Worm (Caenorhabditis elegans) whole organism, young adult: ENCODE data around the gene rmd-3.

Source experiments
- B0019.2 ChIP-seq: fragments of 200-800 bp; sonication (Bioruptor generic); conservative IDR thresholded peaks from 2 replicates; pipeline ENCODE4 v1.3.6; 2022; ENCODE audit warnings: missing genetic modification reagents, missing genetic modification characterization, missing compliant biosample characterization
- B0336.3 ChIP-seq: fragments of 200-800 bp; sonication (Bioruptor generic); IDR thresholded peaks from 2 replicates; pipeline ENCODE4 v1.3.6; 2022; ENCODE audit warnings: missing genetic modification characterization, missing compliant biosample characterization
- C06A6.2 ChIP-seq: fragments of 200-800 bp; sonication (Bioruptor generic); conservative IDR thresholded peaks from 2 replicates; pipeline ENCODE4 v1.3.6; 2022; ENCODE audit warnings: missing genetic modification characterization, missing compliant biosample characterization
- C17E4.6 ChIP-seq: fragments of 200-800 bp; sonication (Bioruptor generic); IDR thresholded peaks from 2 replicates; pipeline ENCODE4 v1.3.6; 2022; ENCODE audit warnings: missing genetic modification reagents, missing genetic modification characterization, missing compliant biosample characterization
- D2030.7 ChIP-seq: fragments of 200-800 bp; sonication (Bioruptor generic); IDR thresholded peaks from 2 replicates; pipeline ENCODE4 v1.3.6; 2022; ENCODE audit warnings: missing genetic modification reagents, missing genetic modification characterization, missing compliant biosample characterization
- F23B12.7 ChIP-seq: sonication (generic microtip); optimal IDR thresholded peaks from 2 replicates; lab custom pipeline; 2017; ENCODE audit warnings: missing genetic modification characterization, mild to moderate bottlenecking, missing compliant biosample characterization, antibody characterized with exemption, moderate library complexity; ENCODE audit not compliant: insufficient read depth
- F37B4.10 ChIP-seq: fragments of 200-800 bp; sonication (Bioruptor generic); IDR thresholded peaks from 2 replicates; pipeline ENCODE4 v1.3.6; 2022; ENCODE audit warnings: missing genetic modification characterization, missing compliant biosample characterization
- F52B5.7 ChIP-seq: sonication (generic microtip); optimal IDR thresholded peaks from 2 replicates; lab custom pipeline; 2016; ENCODE audit warnings: mild to moderate bottlenecking, missing genetic modification characterization, missing compliant biosample characterization
- F55B11.4 ChIP-seq: sonication (generic microtip); optimal IDR thresholded peaks from 2 replicates; lab custom pipeline; 2016; ENCODE audit warnings: missing compliant biosample characterization, missing genetic modification characterization, borderline replicate concordance; ENCODE audit not compliant: insufficient read depth
- K11D2.4 ChIP-seq: fragments of 200-800 bp; sonication (Bioruptor generic); IDR thresholded peaks from 2 replicates; pipeline ENCODE4 v1.3.6; 2022; ENCODE audit warnings: missing genetic modification reagents, missing genetic modification characterization, missing compliant biosample characterization
- T07F8.4 ChIP-seq: sonication (generic microtip); optimal IDR thresholded peaks from 2 replicates; lab custom pipeline; 2016; ENCODE audit warnings: mild to moderate bottlenecking, missing genetic modification characterization, moderate library complexity, missing compliant biosample characterization
- Y56A3A.18 ChIP-seq: fragments of 200-800 bp; sonication (Bioruptor generic); IDR thresholded peaks from 2 replicates; pipeline ENCODE4 v1.3.6; 2022; ENCODE audit warnings: missing genetic modification reagents, missing genetic modification characterization, missing compliant biosample characterization
- Y67H2A.10 ChIP-seq: fragments of 200-800 bp; sonication (Bioruptor generic); conservative IDR thresholded peaks from 2 replicates; pipeline ENCODE4 v1.3.6; 2022; ENCODE audit warnings: missing genetic modification reagents, missing genetic modification characterization, missing compliant biosample characterization
- Y79H2A.3 ChIP-seq: fragments of 200-800 bp; sonication (Bioruptor generic); conservative IDR thresholded peaks from 2 replicates; pipeline ENCODE4 v1.3.6; 2022; ENCODE audit warnings: missing genetic modification reagents, missing genetic modification characterization, missing compliant biosample characterization
- Y95B8A.8 ChIP-seq: fragments of 200-800 bp; sonication (Bioruptor generic); IDR thresholded peaks from 2 replicates; pipeline ENCODE4 v1.3.6; 2022; ENCODE audit warnings: missing genetic modification reagents, missing genetic modification characterization, missing compliant biosample characterization
- ZK185.1 ChIP-seq: sonication (generic microtip); optimal IDR thresholded peaks from 2 replicates; lab custom pipeline; 2016; ENCODE audit warnings: mild to moderate bottlenecking, missing genetic modification characterization, missing compliant biosample characterization; ENCODE audit not compliant: poor library complexity, severe bottlenecking
- ama-1 ChIP-seq, 3 experiments: fragments of 150-350 bp in 1 of 3; sonication (generic microtip) in 2 of 3; optimal IDR thresholded peaks; 2 replicates each; lab custom pipeline; 2014 to 2018; ENCODE audit warnings: missing biosample characterization in 2 of 3, missing genetic modification characterization in 2 of 3, missing genetic modification reagents in 2 of 3
- atf-7 ChIP-seq: sonication (generic microtip); optimal IDR thresholded peaks from 2 replicates; lab custom pipeline; 2017; ENCODE audit warnings: mild to moderate bottlenecking, missing genetic modification characterization, missing compliant biosample characterization
- attf-3 ChIP-seq: fragments of 200-800 bp; sonication (Bioruptor generic); conservative IDR thresholded peaks from 2 replicates; pipeline ENCODE4 v1.3.6; 2022; ENCODE audit warnings: missing genetic modification reagents, missing genetic modification characterization, missing compliant biosample characterization
- attf-5 ChIP-seq: fragments of 200-800 bp; sonication (Bioruptor generic); optimal IDR thresholded peaks from 2 replicates; lab custom pipeline; 2018; ENCODE audit warnings: mild to moderate bottlenecking, missing genetic modification characterization, missing compliant biosample characterization
- bed-1 ChIP-seq: fragments of 200-800 bp; sonication (Bioruptor generic); IDR thresholded peaks from 2 replicates; pipeline ENCODE4 v1.3.6; 2022; ENCODE audit warnings: missing genetic modification reagents, missing genetic modification characterization, missing compliant biosample characterization
- bed-2 ChIP-seq: fragments of 200-800 bp; sonication (Bioruptor generic); IDR thresholded peaks from 2 replicates; pipeline ENCODE4 v1.3.6; 2022; ENCODE audit warnings: missing genetic modification reagents, missing genetic modification characterization, missing compliant biosample characterization
- cebp-1 ChIP-seq, 2 experiments: fragments of 200-800 bp in 1 of 2; sonication (Bioruptor generic) in 1 of 2; sonication (generic microtip) in 1 of 2; IDR thresholded peaks in 1 of 2; optimal IDR thresholded peaks in 1 of 2; 2 replicates each; pipeline versions ENCODE4 v1.3.6 to Lab custom; 2017 to 2022; ENCODE audit warnings: missing compliant biosample characterization in 2 of 2, missing genetic modification characterization in 2 of 2, mild to moderate bottlenecking in 1 of 2, missing genetic modification reagents in 1 of 2, moderate library complexity in 1 of 2
- ceh-27 ChIP-seq: fragments of 200-800 bp; sonication (Bioruptor generic); optimal IDR thresholded peaks from 2 replicates; lab custom pipeline; 2018; ENCODE audit warnings: mild to moderate bottlenecking, missing genetic modification characterization, moderate library complexity, missing compliant biosample characterization
- ceh-40 ChIP-seq: fragments of 200-800 bp; sonication (Bioruptor generic); IDR thresholded peaks from 2 replicates; pipeline ENCODE4 v1.3.6; 2022; ENCODE audit warnings: missing genetic modification characterization, missing compliant biosample characterization
- ceh-79 ChIP-seq: sonication (generic microtip); optimal IDR thresholded peaks from 2 replicates; lab custom pipeline; 2017; ENCODE audit warnings: mild to moderate bottlenecking, missing genetic modification characterization, missing compliant biosample characterization
- ceh-91 ChIP-seq: fragments of 200-800 bp; sonication (Bioruptor generic); IDR thresholded peaks from 2 replicates; pipeline ENCODE4 v1.3.6; 2022; ENCODE audit warnings: missing genetic modification reagents, missing genetic modification characterization, missing compliant biosample characterization
- dox-1 ChIP-seq: fragments of 200-800 bp; sonication (Bioruptor generic); IDR thresholded peaks from 2 replicates; pipeline ENCODE4 v1.3.6; 2022; ENCODE audit warnings: missing genetic modification reagents, missing genetic modification characterization, missing compliant biosample characterization
- dpl-1 ChIP-seq: fragments of 150-350 bp; optimal IDR thresholded peaks from 2 replicates; lab custom pipeline; 2014; ENCODE audit warnings: missing biosample characterization, missing genetic modification reagents, missing genetic modification characterization
- hlh-12 ChIP-seq: sonication (generic microtip); optimal IDR thresholded peaks from 2 replicates; lab custom pipeline; 2016; ENCODE audit warnings: missing genetic modification characterization, missing compliant biosample characterization
- lag-1 ChIP-seq: fragments of 200-800 bp; sonication (Bioruptor generic); IDR thresholded peaks from 2 replicates; pipeline ENCODE4 v1.3.6; 2022; ENCODE audit warnings: missing genetic modification reagents, missing genetic modification characterization, missing compliant biosample characterization
- lin-26 ChIP-seq: fragments of 200-800 bp; sonication (Bioruptor generic); IDR thresholded peaks from 2 replicates; pipeline ENCODE4 v1.3.6; 2022; ENCODE audit warnings: missing genetic modification reagents, missing genetic modification characterization, missing compliant biosample characterization
- mcd-1 ChIP-seq: fragments of 200-800 bp; sonication (Bioruptor generic); IDR thresholded peaks from 2 replicates; pipeline ENCODE4 v1.3.6; 2022; ENCODE audit warnings: missing genetic modification reagents, missing genetic modification characterization, missing compliant biosample characterization
- nfya-1 ChIP-seq: sonication (generic microtip); optimal IDR thresholded peaks from 2 replicates; lab custom pipeline; 2017; ENCODE audit warnings: antibody characterized with exemption, missing compliant biosample characterization, missing genetic modification characterization, borderline replicate concordance; ENCODE audit not compliant: insufficient read depth
- nhr-80 ChIP-seq: sonication (generic microtip); optimal IDR thresholded peaks from 2 replicates; lab custom pipeline; 2016; ENCODE audit warnings: missing genetic modification characterization, missing compliant biosample characterization
- pbrm-1 ChIP-seq: fragments of 200-800 bp; sonication (Bioruptor generic); IDR thresholded peaks from 2 replicates; pipeline ENCODE4 v1.3.6; 2022; ENCODE audit warnings: missing genetic modification reagents, missing genetic modification characterization, missing compliant biosample characterization
- snpc-1.3 ChIP-seq: sonication (generic microtip); optimal IDR thresholded peaks from 2 replicates; lab custom pipeline; 2017; ENCODE audit warnings: missing genetic modification characterization, mild to moderate bottlenecking, missing compliant biosample characterization, antibody characterized with exemption, moderate library complexity, missing genotype, missing genetic modification reagents; ENCODE audit not compliant: insufficient read depth
- snpc-3.4 ChIP-seq: sonication (generic microtip); optimal IDR thresholded peaks from 2 replicates; lab custom pipeline; 2017; ENCODE audit warnings: missing genetic modification characterization, mild to moderate bottlenecking, missing compliant biosample characterization, antibody characterized with exemption, moderate library complexity, missing genotype, missing genetic modification reagents
- snpc-4 ChIP-seq, 5 experiments: fragments of 150-350 bp in 1 of 5; sonication (generic microtip) in 4 of 5; optimal IDR thresholded peaks; 2 replicates each; lab custom pipeline; 2014 to 2018; ENCODE audit warnings: missing genetic modification characterization in 5 of 5, missing biosample characterization in 3 of 5, antibody characterized with exemption in 2 of 5, mild to moderate bottlenecking in 2 of 5, missing compliant biosample characterization in 2 of 5, missing genotype in 2 of 5, moderate library complexity in 2 of 5, missing genetic modification reagents in 1 of 5
- sptf-2 ChIP-seq: fragments of 200-800 bp; sonication (Bioruptor generic); optimal IDR thresholded peaks from 2 replicates; lab custom pipeline; 2018; ENCODE audit warnings: mild to moderate bottlenecking, missing genetic modification characterization, missing compliant biosample characterization
- tbp1 ChIP-seq: fragments of 200-800 bp; sonication (Bioruptor generic); optimal IDR thresholded peaks from 2 replicates; lab custom pipeline; 2018; ENCODE audit warnings: mild to moderate bottlenecking, missing genetic modification characterization, missing compliant biosample characterization
- unc-62 ChIP-seq: fragments of 150-350 bp; optimal IDR thresholded peaks from 2 replicates; lab custom pipeline; 2014; ENCODE audit warnings: missing biosample characterization, missing genetic modification reagents, missing genetic modification characterization
- xnd-1 ChIP-seq: sonication (generic microtip); optimal IDR thresholded peaks from 2 replicates; lab custom pipeline; 2016; ENCODE audit warnings: missing genotype, missing genetic modification reagents, missing genetic modification characterization, missing compliant biosample characterization
- ztf-28 ChIP-seq: fragments of 200-800 bp; sonication (Bioruptor generic); IDR thresholded peaks from 2 replicates; pipeline ENCODE4 v1.3.6; 2022; ENCODE audit warnings: missing genetic modification reagents, missing genetic modification characterization, missing compliant biosample characterization
- ztf-6 ChIP-seq: fragments of 200-800 bp; sonication (Bioruptor generic); IDR thresholded peaks from 2 replicates; pipeline ENCODE4 v1.3.6; 2022; ENCODE audit warnings: missing genetic modification reagents, missing genetic modification characterization, missing compliant biosample characterization

The rmd-3 gene

ce11 chrII:11301059-11301458, 38.3 kb downstream of the rmd-3 start, which contains the start of gene raga-1:
Gene raga-1, plus strand, starts transcription at chrII:11301359.
- peak; percentile 0 for TF ChIP-seq snpc-3.4
- TF ChIP-seq nfya-1: no peak
- TF ChIP-seq C06A6.2 (GFP tag; lab: Robert Waterston, UW): no peak
- 0 out of 2 replicates have a peak, but pooled peaks have one; percentile 37 for TF ChIP-seq pbrm-1 (GFP tag; lab: Robert Waterston, UW)
- TF ChIP-seq Y67H2A.10 (GFP tag; lab: Robert Waterston, UW): no peak
- no peak for TF ChIP-seq dpl-1
- no peak for TF ChIP-seq bed-2 (GFP tag; lab: Robert Waterston, UW)
- TF ChIP-seq tbp1 (GFP tag; lab: Kevin White, UChicago): no peak
- TF ChIP-seq T07F8.4: no peak
- no peak for TF ChIP-seq C17E4.6
- no peak for TF ChIP-seq attf-5 (GFP tag; lab: Kevin White, UChicago)
- TF ChIP-seq cebp-1 (GFP tag; IDR thresholded peaks at IDR 0.05; lab: Robert Waterston, UW): no peak
- TF ChIP-seq cebp-1 (tag; optimal IDR thresholded peaks at IDR 0.05; lab: Kevin White, UChicago): peak; percentile 15
- no peak for TF ChIP-seq Y56A3A.18 (GFP tag; lab: Robert Waterston, UW)
- TF ChIP-seq F55B11.4 (tag; lab: Kevin White, UChicago): no peak
- no peak; the same call in 1 of the 2 replicates for TF ChIP-seq B0336.3 (GFP tag; lab: Robert Waterston, UW)
- no peak for TF ChIP-seq lag-1 (GFP tag; lab: Robert Waterston, UW)

DNA sequence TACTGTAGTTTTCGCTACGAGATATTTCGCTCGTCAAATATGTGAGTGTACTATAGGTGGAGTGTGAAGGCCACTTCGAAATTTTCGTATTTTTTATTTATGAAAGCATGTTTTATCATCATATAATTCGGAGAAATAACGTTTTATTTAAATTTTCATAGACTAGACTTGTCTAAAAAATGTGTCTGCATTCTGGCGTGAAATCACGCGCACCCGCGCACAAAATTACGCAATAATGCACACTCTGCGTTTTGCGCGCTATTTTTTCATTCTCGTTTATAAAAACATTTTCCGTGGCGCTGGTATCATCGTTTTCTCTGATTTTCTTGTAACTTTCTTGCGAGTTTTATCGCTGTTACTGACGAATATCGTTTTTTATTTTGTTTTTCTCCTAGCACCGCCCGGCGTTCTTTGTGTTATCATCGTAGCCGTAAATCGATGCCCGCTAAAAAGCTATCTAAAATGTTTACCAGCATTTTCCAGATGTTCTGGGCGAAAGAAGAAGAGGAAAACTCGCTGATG, 42.1 kb downstream of the rmd-3 start, which contains the start of gene saps-1:
saps-1 (plus strand) TSS at position 472 of the 522 bp plus-strand sequence.
- TF ChIP-seq mcd-1 (GFP tag; lab: Robert Waterston, UW): peak; percentile 76
- no peak for TF ChIP-seq F23B12.7 (tag; lab: Kevin White, UChicago)
- TF ChIP-seq D2030.7: peak; percentile 80
- no peak for TF ChIP-seq F52B5.7 (tag; lab: Kevin White, UChicago)
- TF ChIP-seq snpc-4 (GFP tag; optimal IDR thresholded peaks at IDR 0.05; lab: Kevin White, UChicago): no peak
- TF ChIP-seq snpc-4 (tag; optimal IDR thresholded peaks at IDR 0.05; lab: Kevin White, UChicago): peak in 2 of 4 experiments; percentile 12 to 44
- no peak for TF ChIP-seq F37B4.10
- TF ChIP-seq unc-62 (GFP tag; lab: Kevin White, UChicago): no peak
- no peak for TF ChIP-seq ceh-79 (tag; lab: Kevin White, UChicago)
- peak; percentile 45 for TF ChIP-seq snpc-1.3 (tag; lab: Kevin White, UChicago)
- no peak for TF ChIP-seq lin-26 (GFP tag; lab: Robert Waterston, UW)
- TF ChIP-seq attf-3 (GFP tag; lab: Robert Waterston, UW): no peak
- peak; percentile 8 for TF ChIP-seq ceh-27 (GFP tag; lab: Kevin White, UChicago)
- no peak for TF ChIP-seq ztf-28
- TF ChIP-seq dox-1: peak; percentile 77
- no peak for TF ChIP-seq ztf-6 (GFP tag; lab: Robert Waterston, UW)
- 0 out of 2 replicates have a peak, but pooled peaks have one; percentile 40 for TF ChIP-seq B0336.3 (GFP tag; lab: Robert Waterston, UW)
- TF ChIP-seq hlh-12 (tag; lab: Kevin White, UChicago): no peak
- TF ChIP-seq sptf-2 (GFP tag; lab: Kevin White, UChicago): no peak
- peak; percentile 92 for TF ChIP-seq xnd-1
- no peak for TF ChIP-seq bed-2 (GFP tag; lab: Robert Waterston, UW)
- TF ChIP-seq ceh-40 (GFP tag; lab: Robert Waterston, UW): no peak
- TF ChIP-seq ceh-91 (GFP tag; lab: Robert Waterston, UW): peak; percentile 84
- peak; percentile 60 for TF ChIP-seq attf-5 (GFP tag; lab: Kevin White, UChicago)
- 0 out of 2 replicates have a peak, but pooled peaks have one; percentile 12 for TF ChIP-seq B0019.2 (GFP tag; lab: Robert Waterston, UW)
- TF ChIP-seq Y79H2A.3: no peak
- TF ChIP-seq ama-1 (optimal IDR thresholded peaks at IDR 0.05; lab: Kevin White, UChicago): no peak
- TF ChIP-seq ama-1 (GFP tag; optimal IDR thresholded peaks at IDR 0.05; lab: Kevin White, UChicago): no peak
- TF ChIP-seq K11D2.4 (GFP tag; lab: Robert Waterston, UW): 0 out of 2 replicates have a peak, but pooled peaks have one; percentile 28
- no peak for TF ChIP-seq bed-1 (GFP tag; lab: Robert Waterston, UW)
- no peak for TF ChIP-seq ZK185.1 (tag; lab: Kevin White, UChicago)
- TF ChIP-seq nhr-80 (tag; lab: Kevin White, UChicago): no peak
- no peak for TF ChIP-seq Y95B8A.8 (GFP tag; lab: Robert Waterston, UW)
- no peak for TF ChIP-seq atf-7
